Fruit fly (Drosophila melanogaster) whole organism, embryonic: ENCODE data around the gene ETHR.

Source experiments
- ATbp ChIP-seq: fragments of 200-800 bp; sonication (Bioruptor generic); optimal IDR thresholded peaks from 2 replicates; lab custom pipeline; 2017; ENCODE audit warnings: missing biosample characterization, mild to moderate bottlenecking, missing genetic modification characterization, missing genetic modification reagents
- Atf3 ChIP-seq: fragments of 200-800 bp; sonication (Bioruptor generic); optimal IDR thresholded peaks from 3 replicates; lab custom pipeline; 2016; ENCODE audit warnings: missing biosample characterization, missing genetic modification characterization
- C15 ChIP-seq: fragments of 200-800 bp; sonication (Bioruptor generic); IDR thresholded peaks from 3 replicates; pipeline ENCODE4 v1.3.6; 2022; ENCODE audit warnings: missing biosample characterization, missing genetic modification characterization
- CG10267 ChIP-seq: fragments of 200-800 bp; sonication (Bioruptor generic); optimal IDR thresholded peaks from 2 replicates; lab custom pipeline; 2018; ENCODE audit warnings: missing biosample characterization, mild to moderate bottlenecking, missing genetic modification characterization, moderate library complexity
- CG14860 ChIP-seq: fragments of 200-800 bp; sonication (Bioruptor generic); IDR thresholded peaks from 3 replicates; pipeline ENCODE4 v1.3.6; 2022; ENCODE audit warnings: missing biosample characterization, missing genetic modification characterization; ENCODE audit not compliant: partially characterized antibody
- CG1529 ChIP-seq: fragments of 200-800 bp; sonication (Bioruptor generic); optimal IDR thresholded peaks from 3 replicates; lab custom pipeline; 2018; ENCODE audit warnings: missing biosample characterization, missing genetic modification characterization
- CG15601 ChIP-seq: fragments of 200-800 bp; sonication (Bioruptor generic); optimal IDR thresholded peaks from 3 replicates; lab custom pipeline; 2019; ENCODE audit warnings: missing biosample characterization, mild to moderate bottlenecking, missing genetic modification characterization, moderate library complexity
- CG17802 ChIP-seq: fragments of 200-800 bp; sonication (Bioruptor generic); optimal IDR thresholded peaks from 2 replicates; lab custom pipeline; 2018; ENCODE audit warnings: missing biosample characterization, mild to moderate bottlenecking, missing genetic modification characterization, moderate library complexity
- CG18262 ChIP-seq: fragments of 200-800 bp; optimal IDR thresholded peaks from 3 replicates; lab custom pipeline; 2019; ENCODE audit warnings: missing biosample characterization, mild to moderate bottlenecking, missing genetic modification characterization, moderate library complexity
- CG31224 ChIP-seq: fragments of 200-800 bp; sonication (Bioruptor generic); IDR thresholded peaks from 2 replicates; pipeline ENCODE4 v1.3.6; 2022; ENCODE audit warnings: missing biosample characterization, missing genetic modification characterization
- CG31441 ChIP-seq: fragments of 200-800 bp; sonication (Bioruptor generic); IDR thresholded peaks from 2 replicates; pipeline ENCODE4 v1.3.6; 2022; ENCODE audit warnings: missing biosample characterization, missing genetic modification characterization
- CG6272 ChIP-seq: fragments of 200-800 bp; sonication (Bioruptor generic); IDR thresholded peaks from 2 replicates; pipeline ENCODE4 v1.3.6; 2022; ENCODE audit warnings: missing biosample characterization, missing genetic modification characterization
- CG6689 ChIP-seq: fragments of 200-800 bp; sonication (Bioruptor generic); IDR thresholded peaks from 2 replicates; pipeline ENCODE4 v1.3.6; 2022; ENCODE audit warnings: missing biosample characterization, missing genetic modification characterization
- CG7556 ChIP-seq: fragments of 200-800 bp; sonication (Bioruptor generic); optimal IDR thresholded peaks from 2 replicates; lab custom pipeline; 2017; ENCODE audit warnings: missing biosample characterization, mild to moderate bottlenecking, missing genetic modification characterization
- CG7839 ChIP-seq: fragments of 200-800 bp; sonication (Bioruptor generic); optimal IDR thresholded peaks from 3 replicates; lab custom pipeline; 2018; ENCODE audit warnings: missing biosample characterization, mild to moderate bottlenecking, missing genetic modification characterization, moderate library complexity
- CG7987 ChIP-seq: fragments of 200-800 bp; sonication (Bioruptor generic); optimal IDR thresholded peaks from 2 replicates; lab custom pipeline; 2018; ENCODE audit warnings: missing biosample characterization, mild to moderate bottlenecking, missing genetic modification characterization, moderate library complexity
- CG9437 ChIP-seq: fragments of 200-800 bp; sonication (Bioruptor generic); optimal IDR thresholded peaks from 2 replicates; lab custom pipeline; 2018; ENCODE audit warnings: missing biosample characterization, mild to moderate bottlenecking, missing genetic modification characterization
- CG9727 ChIP-seq: fragments of 200-800 bp; sonication (Bioruptor generic); optimal IDR thresholded peaks from 3 replicates; lab custom pipeline; 2017; ENCODE audit warnings: missing biosample characterization, mild to moderate bottlenecking, missing genetic modification characterization
- Dad ChIP-seq: fragments of 200-800 bp; sonication (Bioruptor generic); optimal IDR thresholded peaks from 3 replicates; lab custom pipeline; 2016; ENCODE audit warnings: missing biosample characterization, missing genetic modification characterization
- E2f2 ChIP-seq: fragments of 200-800 bp; sonication (Bioruptor generic); IDR thresholded peaks from 2 replicates; pipeline ENCODE4 v1.3.6; 2022; ENCODE audit warnings: missing biosample characterization, missing genetic modification characterization
- Elba2 ChIP-seq: fragments of 200-800 bp; sonication (Bioruptor generic); optimal IDR thresholded peaks from 3 replicates; lab custom pipeline; 2016; ENCODE audit warnings: missing biosample characterization, missing genetic modification characterization
- HLH4C ChIP-seq: fragments of 200-800 bp; sonication (Bioruptor generic); IDR thresholded peaks from 3 replicates; pipeline ENCODE4 v1.3.6; 2022; ENCODE audit warnings: missing biosample characterization, missing genetic modification characterization; ENCODE audit not compliant: partially characterized antibody
- HLH54F ChIP-seq: fragments of 200-800 bp; sonication (Bioruptor generic); optimal IDR thresholded peaks from 3 replicates; lab custom pipeline; 2016; ENCODE audit warnings: missing biosample characterization, missing genetic modification characterization
- Hr3 ChIP-seq: fragments of 200-800 bp; sonication (Bioruptor generic); optimal IDR thresholded peaks from 3 replicates; lab custom pipeline; 2016; ENCODE audit warnings: missing biosample characterization, missing genetic modification characterization
- Max ChIP-seq: fragments of 200-800 bp; sonication (Bioruptor generic); optimal IDR thresholded peaks from 2 replicates; lab custom pipeline; 2016; ENCODE audit warnings: missing biosample characterization, mild to moderate bottlenecking, missing genetic modification characterization
- Nf-YA ChIP-seq: fragments of 200-800 bp; sonication (Bioruptor generic); IDR thresholded peaks from 2 replicates; pipeline ENCODE4 v1.3.6; 2022; ENCODE audit warnings: missing biosample characterization, missing genetic modification characterization
- Oli ChIP-seq: fragments of 200-800 bp; sonication (Bioruptor generic); optimal IDR thresholded peaks from 2 replicates; lab custom pipeline; 2018; ENCODE audit warnings: missing biosample characterization, mild to moderate bottlenecking, missing genetic modification characterization, moderate library complexity
- PHDP ChIP-seq: fragments of 200-800 bp; sonication (Bioruptor generic); optimal IDR thresholded peaks from 3 replicates; lab custom pipeline; 2018; ENCODE audit warnings: missing biosample characterization, mild to moderate bottlenecking, missing genetic modification characterization, moderate library complexity
- Ssrp ChIP-seq: fragments of 200-800 bp; sonication (Bioruptor generic); optimal IDR thresholded peaks from 2 replicates; lab custom pipeline; 2018; ENCODE audit warnings: missing biosample characterization, mild to moderate bottlenecking, missing genetic modification characterization, moderate library complexity
- Taf1 ChIP-seq: fragments of 200-800 bp; sonication (Bioruptor generic); IDR thresholded peaks from 2 replicates; pipeline ENCODE4 v1.3.6; 2022; ENCODE audit warnings: missing biosample characterization, missing genetic modification characterization
- az2 ChIP-seq: fragments of 200-800 bp; sonication (Bioruptor generic); optimal IDR thresholded peaks from 3 replicates; lab custom pipeline; 2016; ENCODE audit warnings: missing biosample characterization, missing genetic modification characterization
- cato ChIP-seq: fragments of 200-800 bp; sonication (Bioruptor generic); optimal IDR thresholded peaks from 2 replicates; lab custom pipeline; 2016; ENCODE audit warnings: missing biosample characterization, missing genetic modification characterization, borderline replicate concordance
- chinmo ChIP-seq: fragments of 200-800 bp; sonication (Bioruptor generic); IDR thresholded peaks from 4 replicates; pipeline ENCODE4 v1.3.6; 2022; ENCODE audit warnings: missing biosample characterization, missing genetic modification characterization; ENCODE audit not compliant: partially characterized antibody
- ci ChIP-seq: fragments of 200-800 bp; sonication (Bioruptor generic); IDR thresholded peaks from 3 replicates; pipeline ENCODE4 v1.3.6; 2022; ENCODE audit warnings: missing biosample characterization, missing genetic modification characterization
- crol ChIP-seq: fragments of 200-800 bp; sonication (Bioruptor generic); IDR thresholded peaks from 2 replicates; pipeline ENCODE4 v1.3.6; 2022; ENCODE audit warnings: missing biosample characterization, missing genetic modification characterization
- esg ChIP-seq: fragments of 200-800 bp; sonication (Bioruptor generic); conservative IDR thresholded peaks from 2 replicates; pipeline ENCODE4 v1.3.6; 2022; ENCODE audit warnings: missing biosample characterization, missing genetic modification characterization
- eyg ChIP-seq: fragments of 200-800 bp; sonication (Bioruptor generic); optimal IDR thresholded peaks from 3 replicates; lab custom pipeline; 2016; ENCODE audit warnings: missing biosample characterization, missing genetic modification characterization
- fd64A ChIP-seq: fragments of 200-800 bp; sonication (Bioruptor generic); optimal IDR thresholded peaks from 3 replicates; lab custom pipeline; 2018; ENCODE audit warnings: missing biosample characterization, mild to moderate bottlenecking, missing genetic modification characterization
- fru ChIP-seq: fragments of >200 bp; optimal IDR thresholded peaks from 2 replicates; lab custom pipeline; 2017
- grau ChIP-seq: fragments of 200-800 bp; optimal IDR thresholded peaks from 3 replicates; lab custom pipeline; 2019; ENCODE audit warnings: missing biosample characterization, mild to moderate bottlenecking, missing genetic modification characterization, moderate library complexity
- ham ChIP-seq: fragments of 200-800 bp; sonication (Bioruptor generic); IDR thresholded peaks from 2 replicates; pipeline ENCODE4 v1.3.6; 2022; ENCODE audit warnings: missing biosample characterization, missing genetic modification characterization
- hkb ChIP-seq, 2 experiments: fragments of 200-800 bp in 1 of 2; fragments of >200 bp in 1 of 2; sonication (Bioruptor generic) in 1 of 2; IDR thresholded peaks in 1 of 2; optimal IDR thresholded peaks in 1 of 2; 2 replicates each; pipeline versions ENCODE4 v1.3.6 to Lab custom; 2017 to 2022; ENCODE audit warnings: missing biosample characterization in 1 of 2, missing genetic modification characterization in 1 of 2
- klu ChIP-seq: fragments of 200-800 bp; sonication (Bioruptor generic); IDR thresholded peaks from 2 replicates; pipeline ENCODE4 v1.3.6; 2022; ENCODE audit warnings: missing biosample characterization, missing genetic modification characterization
- nmo ChIP-seq: fragments of 200-800 bp; sonication (Bioruptor generic); optimal IDR thresholded peaks from 2 replicates; lab custom pipeline; 2018; ENCODE audit warnings: missing biosample characterization, mild to moderate bottlenecking, missing genetic modification characterization, moderate library complexity
- onecut ChIP-seq: fragments of 200-800 bp; sonication (Bioruptor generic); IDR thresholded peaks from 2 replicates; pipeline ENCODE4 v1.3.6; 2022; ENCODE audit warnings: missing biosample characterization, missing genetic modification characterization
- pfk ChIP-seq: fragments of 200-800 bp; sonication (Bioruptor generic); optimal IDR thresholded peaks from 2 replicates; lab custom pipeline; 2018; ENCODE audit warnings: missing biosample characterization, mild to moderate bottlenecking, missing genetic modification characterization, moderate library complexity
- pum ChIP-seq: fragments of 200-800 bp; sonication (Bioruptor generic); optimal IDR thresholded peaks from 2 replicates; lab custom pipeline; 2016; ENCODE audit warnings: missing biosample characterization, missing genetic modification characterization
- row ChIP-seq: fragments of 200-800 bp; sonication (Bioruptor generic); IDR thresholded peaks from 3 replicates; pipeline ENCODE4 v1.3.6; 2022; ENCODE audit warnings: missing biosample characterization, missing genetic modification characterization
- sr ChIP-seq: fragments of 200-800 bp; sonication (Bioruptor generic); IDR thresholded peaks from 3 replicates; pipeline ENCODE4 v1.3.6; 2022; ENCODE audit warnings: missing biosample characterization, missing genetic modification characterization
- trem ChIP-seq: fragments of 200-800 bp; optimal IDR thresholded peaks from 3 replicates; lab custom pipeline; 2019; ENCODE audit warnings: missing biosample characterization, mild to moderate bottlenecking, missing genetic modification characterization, moderate library complexity

ETHR gene

DNA sequence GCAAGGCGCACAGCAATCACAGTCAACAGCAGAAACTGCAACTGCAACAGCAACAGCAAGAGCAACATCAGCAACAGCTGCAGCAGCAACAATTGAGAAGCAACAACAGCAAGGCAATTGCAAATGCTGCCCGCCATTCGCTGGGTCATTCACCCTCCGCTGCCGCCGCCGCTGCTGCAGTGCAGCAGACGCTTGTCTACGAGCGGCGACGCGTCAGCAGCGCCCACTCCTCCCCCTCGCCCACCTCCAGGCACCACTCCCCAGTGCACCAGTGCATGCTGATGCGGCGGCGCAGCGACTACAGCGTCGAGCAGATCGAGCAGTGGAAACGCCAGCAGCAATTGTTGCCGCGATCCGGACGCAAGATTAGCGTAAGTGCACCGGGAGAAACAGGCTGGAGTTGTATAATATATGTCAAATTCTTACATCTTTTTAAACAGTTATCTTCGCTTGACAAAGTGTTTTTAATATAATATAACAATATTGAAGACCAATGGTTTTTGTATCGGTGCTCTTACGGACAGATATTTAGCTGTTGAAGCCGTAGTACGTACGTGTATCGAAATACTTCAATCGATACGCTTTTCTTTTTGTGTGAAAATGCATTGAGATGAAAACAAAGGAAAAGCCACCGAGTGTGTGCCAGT lies 41.0 kb upstream of the ETHR start (continued):
- TF ChIP-seq hkb (optimal IDR thresholded peaks at IDR 0.05; lab: Kevin White, UChicago) (no peak), hkb (GFP tag; IDR thresholded peaks at IDR 0.05; lab: Robert Waterston, UW) (no peak), crol (GFP tag; lab: Robert Waterston, UW) (peak; percentile 79), HLH4C (GFP tag; lab: Robert Waterston, UW) (no peak), CG17802 (tag; lab: Kevin White, UChicago) (peak; percentile 30), HLH54F (no peak), fru (lab: Kevin White, UChicago) (no peak), CG31224 (GFP tag; lab: Robert Waterston, UW) (no peak), onecut (GFP tag; lab: Robert Waterston, UW) (peak; percentile 28; the same call in 1 of the 2 replicates), az2 (GFP tag; lab: Kevin White, UChicago) (peak; percentile 39), pum (GFP tag; lab: Kevin White, UChicago) (no peak), Elba2 (GFP tag; lab: Kevin White, UChicago) (no peak), Max (peak; percentile 4), CG10267 (tag; lab: Kevin White, UChicago) (peak; percentile 44), CG14860 (no peak), Taf1 (no peak), pfk (GFP tag; lab: Kevin White, UChicago) (no peak), CG18262 (tag; lab: Kevin White, UChicago) (peak; percentile 71), ham (GFP tag; lab: Robert Waterston, UW) (no peak), CG7556 (GFP tag; lab: Kevin White, UChicago) (peak; percentile 60), CG7987 (GFP tag; lab: Kevin White, UChicago) (no peak), CG1529 (GFP tag; lab: Kevin White, UChicago) (peak; percentile 32), Dad (GFP tag; lab: Kevin White, UChicago) (no peak), esg (GFP tag; lab: Robert Waterston, UW) (no peak; the same call in 1 of the 2 replicates), CG6272 (no peak), Atf3 (GFP tag; lab: Kevin White, UChicago) (no peak)

DNA sequence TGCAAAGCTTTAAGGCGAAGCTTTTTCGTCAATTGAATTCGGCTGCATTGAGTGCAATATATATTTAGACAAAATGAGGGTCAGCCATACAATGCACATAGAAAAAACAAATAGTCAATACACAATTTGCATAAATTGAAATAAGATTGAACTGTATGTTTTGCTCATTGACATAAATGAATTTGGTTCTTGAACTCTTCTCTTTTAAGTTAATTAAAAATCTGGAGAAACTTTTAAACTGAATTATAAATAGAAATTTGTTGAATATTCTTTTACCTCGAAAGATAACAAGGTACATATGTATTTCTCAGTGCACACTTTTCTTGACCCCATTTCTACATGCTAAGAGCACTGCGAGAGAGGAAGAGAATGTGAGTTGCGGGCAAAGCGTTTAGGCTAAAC lies 40.5 kb upstream of the ETHR start:
- TF ChIP-seq row (GFP tag; lab: Robert Waterston, UW) (peak; percentile 42), CG7839 (peak; percentile 15), ci (GFP tag; lab: Robert Waterston, UW) (peak; percentile 28; the same call in 2 of the 3 replicates), fd64A (GFP tag; lab: Kevin White, UChicago) (no peak), klu (GFP tag; lab: Robert Waterston, UW) (no peak), CG6689 (GFP tag; lab: Robert Waterston, UW) (peak; percentile 36; the same call in 1 of the 2 replicates), trem (peak; percentile 40), CG15601 (peak; percentile 32), Ssrp (peak; percentile 40), ATbp (GFP tag; lab: Kevin White, UChicago) (peak; percentile 47), eyg (GFP tag; lab: Kevin White, UChicago) (no peak), Hr3 (GFP tag; lab: Kevin White, UChicago) (peak; percentile 72), cato (GFP tag; lab: Kevin White, UChicago) (peak; percentile 1), chinmo (GFP tag; lab: Robert Waterston, UW) (no peak), CG9727 (peak; percentile 3), CG31441 (GFP tag; lab: Robert Waterston, UW) (peak; percentile 68), E2f2 (GFP tag; lab: Robert Waterston, UW) (0 out of 2 replicates have a peak, but pooled peaks have one; percentile 11), C15 (no peak), Oli (tag; lab: Kevin White, UChicago) (peak; percentile 51), Nf-YA (GFP tag; lab: Robert Waterston, UW) (no peak), sr (GFP tag; lab: Robert Waterston, UW) (no peak), grau (tag; lab: Kevin White, UChicago) (peak; percentile 41), PHDP (tag; lab: Kevin White, UChicago) (peak; percentile 57), CG9437 (GFP tag; lab: Kevin White, UChicago) (peak; percentile 54), nmo (peak; percentile 38)
